Fruit fly (Drosophila melanogaster): ENCODE results near the gene Arpc3B.

Gene Arpc3B

DNA sequence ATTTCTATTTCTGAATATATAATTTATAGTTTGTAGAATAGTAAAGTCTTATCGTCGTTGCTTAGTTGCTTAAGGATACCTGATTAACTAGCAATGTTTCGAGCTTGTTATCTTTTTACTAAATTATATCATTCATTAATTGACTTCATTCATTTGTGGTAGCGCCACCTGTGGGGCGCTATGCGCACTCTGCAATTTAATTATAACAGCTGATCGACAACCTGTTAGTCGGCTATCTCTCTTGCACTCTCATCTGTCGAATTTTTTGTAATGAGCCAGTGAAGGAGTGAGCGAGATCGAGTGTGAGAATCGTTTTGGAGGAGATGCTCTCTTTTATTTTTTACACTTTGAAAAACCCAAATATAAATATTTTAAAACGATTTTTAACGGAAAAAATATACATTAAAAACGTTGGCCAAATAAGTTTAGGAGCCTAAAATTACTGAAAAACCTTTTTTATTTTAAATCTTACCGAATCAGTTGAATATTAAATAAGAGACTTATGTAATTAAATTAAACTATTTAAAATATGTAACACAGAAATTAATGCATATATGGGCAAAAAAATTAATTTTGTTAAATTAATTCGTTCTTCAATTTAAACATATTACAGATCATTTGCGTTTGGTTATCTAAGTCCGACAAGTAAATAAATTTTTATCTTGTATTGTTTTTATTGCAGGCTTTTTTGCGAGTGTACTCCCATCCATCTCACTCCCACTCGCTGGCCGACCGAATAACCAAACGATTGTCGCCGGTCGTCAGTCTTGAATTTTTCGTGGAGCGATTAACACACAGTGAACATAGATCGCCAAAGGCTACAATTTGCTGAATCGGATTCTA is 14.4 kb downstream of the Arpc3B start, which contains the start of the genes CG16700 and CG4991 (continued):
- TF ChIP-seq CG9437 (GFP tag; optimal IDR thresholded peaks at IDR 0.05) (peak; percentile 87), Fer1 (GFP tag; optimal IDR thresholded peaks at IDR 0.05) (peak; percentile 80), CG14050 (GFP tag; IDR thresholded peaks at IDR 0.05) (no peak; the same call in 2 of the 3 replicates), CG1602 (GFP tag; optimal IDR thresholded peaks at IDR 0.05) (peak; percentile 78), CG17829 (tag; optimal IDR thresholded peaks at IDR 0.05) (peak; percentile 90), CG10431 (GFP tag; optimal IDR thresholded peaks at IDR 0.05) (no peak), kah (GFP tag; optimal IDR thresholded peaks at IDR 0.05) (peak; percentile 98), CG10267 (tag; optimal IDR thresholded peaks at IDR 0.05) (peak; percentile 79), CG14441 (GFP tag; IDR thresholded peaks at IDR 0.05) (peak; percentile 67), CG10959 (GFP tag; IDR thresholded peaks at IDR 0.05) (no peak), CG4854 (GFP tag; optimal IDR thresholded peaks at IDR 0.05) (no peak), HmgD (GFP tag; optimal IDR thresholded peaks at IDR 0.05) (no peak), CG2120 (GFP tag; optimal IDR thresholded peaks at IDR 0.05) (peak; percentile 63), Six4 (GFP tag; optimal IDR thresholded peaks at IDR 0.05) (peak; percentile 43), HLH3B (GFP tag; IDR thresholded peaks at IDR 0.05) (no peak; the same call in 1 of the 2 replicates), vfl (GFP tag; optimal IDR thresholded peaks at IDR 0.05) (no peak), tx (GFP tag; optimal IDR thresholded peaks at IDR 0.05) (no peak), Pdp1 (GFP tag; optimal IDR thresholded peaks at IDR 0.05) (peak; percentile 8 to 45), croc (GFP tag; conservative IDR thresholded peaks at IDR 0.05) (peak; percentile 65), CG6765 (GFP tag; optimal IDR thresholded peaks at IDR 0.05) (peak; percentile 65), pnt (GFP tag; optimal IDR thresholded peaks at IDR 0.05) (no peak), CG6813 (GFP tag; optimal IDR thresholded peaks at IDR 0.05) (peak; percentile 66), chif (GFP tag; optimal IDR thresholded peaks at IDR 0.05) (peak in 1 of 2 experiments; percentile 20), repo (GFP tag; optimal IDR thresholded peaks at IDR 0.05) (no peak), CG13894 (tag; optimal IDR thresholded peaks at IDR 0.05) (peak; percentile 50), HmgZ (tag; optimal IDR thresholded peaks at IDR 0.05) (peak; percentile 3), CG11093 (GFP tag; IDR thresholded peaks at IDR 0.05) (peak; percentile 39; the same call in 1 of the 3 replicates), Doc2 (GFP tag; IDR thresholded peaks at IDR 0.05) (no peak), CG5180 (GFP tag; optimal IDR thresholded peaks at IDR 0.05) (peak; percentile 71), CG30403 (GFP tag; optimal IDR thresholded peaks at IDR 0.05) (peak; percentile 88), Antp (GFP tag; optimal IDR thresholded peaks at IDR 0.05) (no peak), CG4360 (GFP tag; IDR thresholded peaks at IDR 0.05) (no peak), CG6683 (GFP tag; optimal IDR thresholded peaks at IDR 0.05) (peak; percentile 66), kay (GFP tag; optimal IDR thresholded peaks at IDR 0.05) (peak; percentile 54), Hmr (GFP tag; optimal IDR thresholded peaks at IDR 0.05) (peak; percentile 86), ERR (GFP tag; optimal IDR thresholded peaks at IDR 0.05) (no peak), zfh1 (GFP tag; IDR thresholded peaks at IDR 0.05) (peak; percentile 73), CG3847 (GFP tag; IDR thresholded peaks at IDR 0.05) (peak; percentile 71), B-H1 (GFP tag; IDR thresholded peaks at IDR 0.05) (peak; percentile 47; the same call in 2 of the 3 replicates), CG18619 (GFP tag; optimal IDR thresholded peaks at IDR 0.05) (peak; percentile 76), CG8290 (GFP tag; optimal IDR thresholded peaks at IDR 0.05) (peak; percentile 24), CG8290 (tag; optimal IDR thresholded peaks at IDR 0.05) (peak in 1 of 2 experiments; percentile 38), CG8478 (optimal IDR thresholded peaks at IDR 0.05) (no peak), hbn (GFP tag; IDR thresholded peaks at IDR 0.05; ENCODE audit: partially characterized antibody) (no peak), CG16779 (GFP tag; IDR thresholded peaks at IDR 0.05) (no peak), Oaz (GFP tag; IDR thresholded peaks at IDR 0.05) (peak; percentile 43; the same call in 1 of the 2 replicates), CG8944 (GFP tag; optimal IDR thresholded peaks at IDR 0.05) (no peak), sd (tag; optimal IDR thresholded peaks at IDR 0.05) (peak; percentile 98), Opbp (GFP tag; IDR thresholded peaks at IDR 0.05; ENCODE audit: partially characterized antibody) (no peak), CG6175 (GFP tag; IDR thresholded peaks at IDR 0.05) (0 out of 3 replicates have a peak, but pooled peaks have one; percentile 55)

Measured in whole organism, embryonic.